Fruit fly (Drosophila melanogaster) whole organism, prepupa: ENCODE data around the gene CG31445.

Experiments
- Blimp-1 ChIP-seq: fragments of 200-800 bp; sonication (Bioruptor generic); optimal IDR thresholded peaks from 3 replicates; lab custom pipeline; 2017; ENCODE audit warnings: missing biosample characterization, missing genetic modification characterization, mild to moderate bottlenecking, moderate library complexity, missing genetic modification reagents
- CG10631 ChIP-seq: fragments of 200-800 bp; sonication (Bioruptor generic); optimal IDR thresholded peaks from 2 replicates; lab custom pipeline; 2016; ENCODE audit warnings: missing biosample characterization, missing genetic modification characterization
- CG10669 ChIP-seq: fragments of 200-800 bp; sonication (Bioruptor generic); optimal IDR thresholded peaks from 3 replicates; lab custom pipeline; 2018; ENCODE audit warnings: missing biosample characterization, mild to moderate bottlenecking, missing genetic modification characterization, moderate library complexity
- CG11762 ChIP-seq: fragments of 200-800 bp; sonication (Bioruptor generic); optimal IDR thresholded peaks from 3 replicates; lab custom pipeline; 2016; ENCODE audit warnings: missing biosample characterization, missing genetic modification characterization; ENCODE audit not compliant: insufficient read depth
- CG11902 ChIP-seq: fragments of 200-800 bp; sonication (Bioruptor generic); optimal IDR thresholded peaks from 3 replicates; lab custom pipeline; 2016; ENCODE audit warnings: missing biosample characterization, missing genetic modification characterization
- CG15336 ChIP-seq: fragments of 200-800 bp; sonication (Bioruptor generic); IDR thresholded peaks from 2 replicates; pipeline ENCODE4 v1.3.6; 2022; ENCODE audit warnings: missing biosample characterization, missing genetic modification characterization
- CG1621 ChIP-seq: fragments of 200-800 bp; sonication (Bioruptor generic); optimal IDR thresholded peaks from 3 replicates; lab custom pipeline; 2018; ENCODE audit warnings: missing biosample characterization, mild to moderate bottlenecking, missing genetic modification characterization
- CG16779 ChIP-seq: fragments of 200-800 bp; sonication (Bioruptor generic); optimal IDR thresholded peaks from 3 replicates; lab custom pipeline; 2017; ENCODE audit warnings: missing biosample characterization, mild to moderate bottlenecking, missing genetic modification characterization
- CG32006 ChIP-seq: fragments of 200-800 bp; sonication (Bioruptor generic); optimal IDR thresholded peaks from 3 replicates; lab custom pipeline; 2017; ENCODE audit warnings: missing biosample characterization, mild to moderate bottlenecking, missing genetic modification characterization
- CG3919 ChIP-seq: fragments of 200-800 bp; sonication (Bioruptor generic); optimal IDR thresholded peaks from 3 replicates; lab custom pipeline; 2016; ENCODE audit warnings: missing biosample characterization, missing genetic modification characterization
- CG4318 ChIP-seq: fragments of 200-800 bp; sonication (Bioruptor generic); optimal IDR thresholded peaks from 3 replicates; lab custom pipeline; 2017; ENCODE audit warnings: missing biosample characterization, mild to moderate bottlenecking, missing genetic modification characterization
- CG6163 ChIP-seq: fragments of 200-800 bp; sonication (Bioruptor generic); IDR thresholded peaks from 3 replicates; pipeline ENCODE4 v1.3.6; 2022; ENCODE audit warnings: missing biosample characterization, missing genetic modification characterization
- CG6808 ChIP-seq: fragments of 200-800 bp; sonication (Bioruptor generic); optimal IDR thresholded peaks from 3 replicates; lab custom pipeline; 2017; ENCODE audit warnings: missing biosample characterization, missing genetic modification characterization, mild to moderate bottlenecking, moderate library complexity, missing genetic modification reagents
- CG7368 ChIP-seq: fragments of 200-800 bp; sonication (Bioruptor generic); optimal IDR thresholded peaks from 3 replicates; lab custom pipeline; 2016; ENCODE audit warnings: missing biosample characterization, missing genetic modification characterization
- CG8319 ChIP-seq: fragments of 200-800 bp; sonication (Bioruptor generic); optimal IDR thresholded peaks from 3 replicates; lab custom pipeline; 2016; ENCODE audit warnings: missing biosample characterization, missing genetic modification characterization
- Eip75B ChIP-seq: fragments of 200-800 bp; sonication (Bioruptor generic); optimal IDR thresholded peaks from 3 replicates; lab custom pipeline; 2016; ENCODE audit warnings: missing biosample characterization, missing genetic modification characterization
- Eip78C ChIP-seq: fragments of 200-800 bp; sonication (Bioruptor generic); peaks from one replicate; lab custom pipeline; 2016; ENCODE audit warnings: missing biosample characterization, missing genetic modification characterization
- Ets21C ChIP-seq: fragments of 200-800 bp; sonication (Bioruptor generic); optimal IDR thresholded peaks from 3 replicates; lab custom pipeline; 2016; ENCODE audit warnings: missing biosample characterization, missing genetic modification characterization
- Ets96B ChIP-seq: fragments of 200-800 bp; optimal IDR thresholded peaks from 2 replicates; lab custom pipeline; 2019; ENCODE audit warnings: missing biosample characterization, mild to moderate bottlenecking, missing genetic modification characterization, moderate library complexity
- Gug ChIP-seq: fragments of 200-800 bp; sonication (Bioruptor generic); IDR thresholded peaks from 2 replicates; pipeline ENCODE4 v1.3.6; 2022; ENCODE audit warnings: missing biosample characterization, missing genetic modification characterization
- Hr38 ChIP-seq: sonication (Bioruptor generic); optimal IDR thresholded peaks from 2 replicates; lab custom pipeline; 2016; ENCODE audit warnings: missing biosample characterization, missing genetic modification characterization
- Hr39 ChIP-seq: fragments of 200-800 bp; sonication (Bioruptor generic); optimal IDR thresholded peaks from 2 replicates; lab custom pipeline; 2016; ENCODE audit warnings: missing biosample characterization, missing genetic modification characterization
- Hr4 ChIP-seq: fragments of 200-800 bp; sonication (Bioruptor generic); optimal IDR thresholded peaks from 3 replicates; lab custom pipeline; 2016; ENCODE audit warnings: missing biosample characterization, missing genetic modification characterization
- OdsH ChIP-seq: fragments of 200-800 bp; sonication (Bioruptor generic); optimal IDR thresholded peaks from 3 replicates; lab custom pipeline; 2016; ENCODE audit warnings: missing biosample characterization, missing genetic modification characterization
- Smox ChIP-seq: fragments of 200-800 bp; sonication (Bioruptor generic); optimal IDR thresholded peaks from 3 replicates; lab custom pipeline; 2016; ENCODE audit warnings: missing biosample characterization, missing genetic modification characterization
- Sox102F ChIP-seq: fragments of 200-800 bp; sonication (Bioruptor generic); optimal IDR thresholded peaks from 2 replicates; lab custom pipeline; 2016; ENCODE audit warnings: missing biosample characterization, mild to moderate bottlenecking, missing genetic modification characterization
- Sox15 ChIP-seq: fragments of 200-800 bp; sonication (Bioruptor generic); optimal IDR thresholded peaks from 3 replicates; lab custom pipeline; 2016; ENCODE audit warnings: missing biosample characterization, missing genetic modification characterization
- achi ChIP-seq: fragments of 200-800 bp; sonication (Bioruptor generic); optimal IDR thresholded peaks from 3 replicates; lab custom pipeline; 2016; ENCODE audit warnings: missing biosample characterization, missing genetic modification characterization
- acj6 ChIP-seq: fragments of 200-800 bp; sonication (Bioruptor generic); optimal IDR thresholded peaks from 3 replicates; lab custom pipeline; 2016; ENCODE audit warnings: missing biosample characterization, missing genetic modification characterization
- cyc ChIP-seq: fragments of 200-800 bp; sonication (Bioruptor generic); optimal IDR thresholded peaks from 3 replicates; lab custom pipeline; 2016; ENCODE audit warnings: missing biosample characterization, missing genetic modification characterization
- dsx ChIP-seq: fragments of 200-800 bp; optimal IDR thresholded peaks from 3 replicates; lab custom pipeline; 2019; ENCODE audit warnings: missing biosample characterization, mild to moderate bottlenecking, missing genetic modification characterization, moderate library complexity; ENCODE audit not compliant: poor library complexity, severe bottlenecking
- eg ChIP-seq: fragments of 200-800 bp; sonication (Bioruptor generic); IDR thresholded peaks from 3 replicates; pipeline ENCODE4 v1.3.6; 2022; ENCODE audit warnings: missing biosample characterization, missing genetic modification characterization
- fd85E ChIP-seq: fragments of 200-800 bp; sonication (Bioruptor generic); optimal IDR thresholded peaks from 3 replicates; lab custom pipeline; 2016; ENCODE audit warnings: missing biosample characterization, missing genetic modification characterization
- fkh ChIP-seq: fragments of 200-800 bp; sonication (Bioruptor generic); optimal IDR thresholded peaks from 3 replicates; lab custom pipeline; 2017; ENCODE audit warnings: missing biosample characterization, mild to moderate bottlenecking, missing genetic modification characterization, moderate library complexity
- lz ChIP-seq: fragments of 200-800 bp; sonication (Bioruptor generic); optimal IDR thresholded peaks from 3 replicates; lab custom pipeline; 2016; ENCODE audit warnings: missing biosample characterization, missing genetic modification characterization
- net ChIP-seq: fragments of 200-800 bp; sonication (Bioruptor generic); optimal IDR thresholded peaks from 3 replicates; lab custom pipeline; 2016; ENCODE audit warnings: missing biosample characterization, missing genetic modification characterization
- spab ChIP-seq: fragments of 200-800 bp; sonication (Bioruptor generic); optimal IDR thresholded peaks from 2 replicates; lab custom pipeline; 2017; ENCODE audit warnings: missing biosample characterization, mild to moderate bottlenecking, missing genetic modification characterization, missing genetic modification reagents
- topi ChIP-seq: fragments of 200-800 bp; sonication (Bioruptor generic); optimal IDR thresholded peaks from 3 replicates; lab custom pipeline; 2016; ENCODE audit warnings: missing biosample characterization, missing genetic modification characterization
- vri ChIP-seq: fragments of 200-800 bp; sonication (Bioruptor generic); optimal IDR thresholded peaks from 3 replicates; lab custom pipeline; 2016; ENCODE audit warnings: missing biosample characterization, mild to moderate bottlenecking, missing genetic modification characterization

CG31445 gene

dm6 chr3R:29204612-29205480 lies 39.8 kb downstream of the CG31445 start (continued):
- TF ChIP-seq CG6163 (GFP tag; lab: Robert Waterston, UW) (peak; percentile 48; the same call in 1 of the 3 replicates), net (GFP tag; lab: Kevin White, UChicago) (peak; percentile 71), Sox102F (GFP tag; lab: Kevin White, UChicago) (no peak), vri (GFP tag; lab: Kevin White, UChicago) (no peak), Hr4 (GFP tag; lab: Kevin White, UChicago) (peak; percentile 85), Blimp-1 (GFP tag; lab: Kevin White, UChicago) (no peak), Smox (no peak), CG1621 (tag; lab: Kevin White, UChicago) (peak; percentile 12), CG6808 (peak; percentile 50)
- TF ChIP-seq, all 60 proteins: peak for 35

- TF ChIP-seq acj6 (GFP tag; lab: Kevin White, UChicago) (no peak), topi (GFP tag; lab: Kevin White, UChicago) (no peak), CG10631 (no peak), CG4318 (no peak), spab (GFP tag; lab: Kevin White, UChicago) (no peak), Smox (no peak), Sox102F (GFP tag; lab: Kevin White, UChicago) (no peak), dsx (no peak), Gug (GFP tag; lab: Robert Waterston, UW) (no peak), Ets96B (tag; lab: Kevin White, UChicago) (no peak), fkh (GFP tag; lab: Kevin White, UChicago) (no peak), CG8319 (GFP tag; lab: Kevin White, UChicago) (no peak)
These were observed 40.6 kb downstream of the CG31445 start, which contains the start of gene Cyt-c1L for dm6 chr3R:29204033-29204432. TSS of gene Cyt-c1L (minus strand) at chr3R:29204133.

dm6 chr3R:29202418-29202817 lies 42.2 kb downstream of the CG31445 start, which contains the start of gene Mesh1:
TSS of gene Mesh1 (minus strand) at chr3R:29202525.
- TF ChIP-seq Sox15 (GFP tag; lab: Kevin White, UChicago) (no peak), fkh (GFP tag; lab: Kevin White, UChicago) (peak; percentile 13)

dm6 chr3R:29199807-29200693 lies 44.6 kb downstream of the CG31445 start, which contains the start of gene CG11899:
TSS of gene CG11899 (plus strand) at chr3R:29200454.
- peak; percentile 47 for TF ChIP-seq CG16779 (tag; lab: Kevin White, UChicago)
- peak; percentile 65 for TF ChIP-seq Hr4 (GFP tag; lab: Kevin White, UChicago)
- TF ChIP-seq OdsH: peak; percentile 68
- peak; percentile 83 for TF ChIP-seq Sox102F (GFP tag; lab: Kevin White, UChicago)
- TF ChIP-seq Eip75B (GFP tag; lab: Kevin White, UChicago): peak; percentile 88
- peak; percentile 76 for TF ChIP-seq dsx
- peak; percentile 90 for TF ChIP-seq cyc (GFP tag; lab: Kevin White, UChicago)
- TF ChIP-seq CG6808: peak; percentile 67
- TF ChIP-seq Blimp-1 (GFP tag; lab: Kevin White, UChicago): peak; percentile 58
- TF ChIP-seq Eip78C (GFP tag; lab: Kevin White, UChicago): peak; percentile 85
- TF ChIP-seq CG15336 (GFP tag; lab: Robert Waterston, UW): peak; percentile 78
- TF ChIP-seq Ets21C (GFP tag; lab: Kevin White, UChicago): peak; percentile 75
- peak; percentile 70 for TF ChIP-seq CG32006 (GFP tag; lab: Kevin White, UChicago)
- TF ChIP-seq Gug (GFP tag; lab: Robert Waterston, UW): peak; percentile 38
- peak; percentile 82 for TF ChIP-seq vri (GFP tag; lab: Kevin White, UChicago)
- TF ChIP-seq CG10669 (GFP tag; lab: Kevin White, UChicago): peak; percentile 64
- TF ChIP-seq fd85E (GFP tag; lab: Kevin White, UChicago): peak; percentile 75
- peak; percentile 66 for TF ChIP-seq Hr39 (GFP tag; lab: Kevin White, UChicago)
- peak; percentile 77 for TF ChIP-seq net (GFP tag; lab: Kevin White, UChicago)
- TF ChIP-seq eg (GFP tag; lab: Robert Waterston, UW): peak; percentile 81
- peak; percentile 93 for TF ChIP-seq CG1621 (tag; lab: Kevin White, UChicago)
- peak; percentile 94 for TF ChIP-seq CG3919 (GFP tag; lab: Kevin White, UChicago)
- peak; percentile 68 for TF ChIP-seq spab (GFP tag; lab: Kevin White, UChicago)
- TF ChIP-seq CG11902 (GFP tag; lab: Kevin White, UChicago): peak; percentile 99
- TF ChIP-seq lz (GFP tag; lab: Kevin White, UChicago): peak; percentile 82
- TF ChIP-seq CG11762 (GFP tag; lab: Kevin White, UChicago): peak; percentile 39
- TF ChIP-seq acj6 (GFP tag; lab: Kevin White, UChicago): peak; percentile 64
- peak; percentile 72 for TF ChIP-seq CG7368 (GFP tag; lab: Kevin White, UChicago)
- TF ChIP-seq Hr38 (GFP tag; lab: Kevin White, UChicago): no peak
- peak; percentile 60 for TF ChIP-seq achi
- peak; percentile 83 for TF ChIP-seq topi (GFP tag; lab: Kevin White, UChicago)
- TF ChIP-seq CG4318: peak; percentile 26
